Worm (Caenorhabditis elegans) whole organism, young adult: ENCODE data around the gene mrpl-49.

ENCODE experiments used
- B0019.2 ChIP-seq: fragments of 200-800 bp; sonication (Bioruptor generic); conservative IDR thresholded peaks from 2 replicates; pipeline ENCODE4 v1.3.6; 2022; ENCODE audit warnings: missing genetic modification reagents, missing genetic modification characterization, missing compliant biosample characterization
- B0261.1 ChIP-seq: sonication (generic microtip); optimal IDR thresholded peaks from 2 replicates; lab custom pipeline; 2016; ENCODE audit warnings: mild to moderate bottlenecking, missing genetic modification characterization, moderate library complexity, missing compliant biosample characterization
- C06A6.2 ChIP-seq: fragments of 200-800 bp; sonication (Bioruptor generic); conservative IDR thresholded peaks from 2 replicates; pipeline ENCODE4 v1.3.6; 2022; ENCODE audit warnings: missing genetic modification characterization, missing compliant biosample characterization
- D2030.7 ChIP-seq: fragments of 200-800 bp; sonication (Bioruptor generic); IDR thresholded peaks from 2 replicates; pipeline ENCODE4 v1.3.6; 2022; ENCODE audit warnings: missing genetic modification reagents, missing genetic modification characterization, missing compliant biosample characterization
- F22D6.2 ChIP-seq: sonication (generic microtip); optimal IDR thresholded peaks from 2 replicates; lab custom pipeline; 2016; ENCODE audit warnings: mild to moderate bottlenecking, missing genetic modification characterization, missing compliant biosample characterization
- F33H1.4 ChIP-seq: fragments of 200-800 bp; sonication (Bioruptor generic); IDR thresholded peaks from 2 replicates; pipeline ENCODE4 v1.3.6; 2022; ENCODE audit warnings: missing genetic modification reagents, missing genetic modification characterization, missing compliant biosample characterization
- F49E8.2 ChIP-seq: sonication (generic microtip); optimal IDR thresholded peaks from 3 replicates; lab custom pipeline; 2017; ENCODE audit warnings: missing genetic modification characterization, mild to moderate bottlenecking, missing compliant biosample characterization, antibody characterized with exemption, moderate library complexity; ENCODE audit not compliant: insufficient read depth
- T26A5.8 ChIP-seq: sonication (generic microtip); optimal IDR thresholded peaks from 2 replicates; lab custom pipeline; 2016; ENCODE audit warnings: missing genetic modification characterization, missing compliant biosample characterization
- Y53F4B.3 ChIP-seq: fragments of 200-800 bp; sonication (Bioruptor generic); IDR thresholded peaks from 2 replicates; pipeline ENCODE4 v1.3.6; 2022; ENCODE audit warnings: missing genetic modification reagents, missing genetic modification characterization, missing compliant biosample characterization
- Y53G8AR.9 ChIP-seq: fragments of 200-800 bp; sonication (Bioruptor generic); conservative IDR thresholded peaks from 2 replicates; pipeline ENCODE4 v1.3.6; 2022; ENCODE audit warnings: missing genetic modification reagents, missing genetic modification characterization, missing compliant biosample characterization
- Y56A3A.18 ChIP-seq: fragments of 200-800 bp; sonication (Bioruptor generic); IDR thresholded peaks from 2 replicates; pipeline ENCODE4 v1.3.6; 2022; ENCODE audit warnings: missing genetic modification reagents, missing genetic modification characterization, missing compliant biosample characterization
- akir-1 ChIP-seq: fragments of 200-800 bp; sonication (Bioruptor generic); optimal IDR thresholded peaks from 2 replicates; lab custom pipeline; 2018; ENCODE audit warnings: mild to moderate bottlenecking, missing genetic modification characterization, moderate library complexity, missing compliant biosample characterization
- ama-1 ChIP-seq, 3 experiments: fragments of 150-350 bp in 1 of 3; sonication (generic microtip) in 2 of 3; optimal IDR thresholded peaks; 2 replicates each; lab custom pipeline; 2014 to 2018; ENCODE audit warnings: missing biosample characterization in 2 of 3, missing genetic modification characterization in 2 of 3, missing genetic modification reagents in 2 of 3
- aptf-3 ChIP-seq: fragments of 200-800 bp; sonication (Bioruptor generic); IDR thresholded peaks from 2 replicates; pipeline ENCODE4 v1.3.6; 2022; ENCODE audit warnings: missing genetic modification characterization, missing compliant biosample characterization
- bed-1 ChIP-seq: fragments of 200-800 bp; sonication (Bioruptor generic); IDR thresholded peaks from 2 replicates; pipeline ENCODE4 v1.3.6; 2022; ENCODE audit warnings: missing genetic modification reagents, missing genetic modification characterization, missing compliant biosample characterization
- ccch-3 ChIP-seq: fragments of 200-800 bp; sonication (Bioruptor generic); optimal IDR thresholded peaks from 2 replicates; lab custom pipeline; 2018; ENCODE audit warnings: mild to moderate bottlenecking, missing genetic modification characterization, missing compliant biosample characterization
- cebp-1 ChIP-seq, 2 experiments: fragments of 200-800 bp in 1 of 2; sonication (Bioruptor generic) in 1 of 2; sonication (generic microtip) in 1 of 2; IDR thresholded peaks in 1 of 2; optimal IDR thresholded peaks in 1 of 2; 2 replicates each; pipeline versions ENCODE4 v1.3.6 to Lab custom; 2017 to 2022; ENCODE audit warnings: missing compliant biosample characterization in 2 of 2, missing genetic modification characterization in 2 of 2, mild to moderate bottlenecking in 1 of 2, missing genetic modification reagents in 1 of 2, moderate library complexity in 1 of 2
- die-1 ChIP-seq: sonication (generic microtip); optimal IDR thresholded peaks from 2 replicates; lab custom pipeline; 2016; ENCODE audit warnings: missing genotype, mild to moderate bottlenecking, missing genetic modification characterization, missing compliant biosample characterization
- dox-1 ChIP-seq: fragments of 200-800 bp; sonication (Bioruptor generic); IDR thresholded peaks from 2 replicates; pipeline ENCODE4 v1.3.6; 2022; ENCODE audit warnings: missing genetic modification reagents, missing genetic modification characterization, missing compliant biosample characterization
- dpl-1 ChIP-seq: fragments of 150-350 bp; optimal IDR thresholded peaks from 2 replicates; lab custom pipeline; 2014; ENCODE audit warnings: missing biosample characterization, missing genetic modification reagents, missing genetic modification characterization
- efl-1 ChIP-seq: fragments of 150-350 bp; optimal IDR thresholded peaks from 2 replicates; lab custom pipeline; 2014; ENCODE audit warnings: missing biosample characterization, missing genetic modification reagents, missing genetic modification characterization
- egl-44 ChIP-seq: fragments of 200-800 bp; sonication (Bioruptor generic); IDR thresholded peaks from 2 replicates; pipeline ENCODE4 v1.3.6; 2022; ENCODE audit warnings: missing genetic modification reagents, missing genetic modification characterization, missing compliant biosample characterization
- ekl-4 ChIP-seq: fragments of 200-800 bp; sonication (Bioruptor generic); IDR thresholded peaks from 2 replicates; pipeline ENCODE4 v1.3.6; 2022; ENCODE audit warnings: missing genetic modification reagents, missing genetic modification characterization, missing compliant biosample characterization
- hsf-1 ChIP-seq: fragments of 200-800 bp; sonication (Bioruptor generic); IDR thresholded peaks from 2 replicates; pipeline ENCODE4 v1.3.6; 2022; ENCODE audit warnings: missing genetic modification reagents, missing genetic modification characterization, missing compliant biosample characterization
- let-607 ChIP-seq, 2 experiments: fragments of 200-800 bp in 1 of 2; sonication (Bioruptor generic) in 1 of 2; sonication (generic microtip) in 1 of 2; optimal IDR thresholded peaks; 2 replicates each; lab custom pipeline; 2016 to 2018; ENCODE audit warnings: mild to moderate bottlenecking in 2 of 2, missing compliant biosample characterization in 2 of 2, missing genetic modification characterization in 2 of 2, moderate library complexity in 2 of 2, missing genotype in 1 of 2
- lsl-1 ChIP-seq: fragments of 200-800 bp; sonication (Bioruptor generic); optimal IDR thresholded peaks from 2 replicates; lab custom pipeline; 2018; ENCODE audit warnings: mild to moderate bottlenecking, missing genetic modification characterization, moderate library complexity, missing compliant biosample characterization
- madf-8 ChIP-seq: fragments of 200-800 bp; sonication (Bioruptor generic); conservative IDR thresholded peaks from 2 replicates; pipeline ENCODE4 v1.3.6; 2022; ENCODE audit warnings: missing genetic modification reagents, missing genetic modification characterization, missing compliant biosample characterization
- nfyb-1 ChIP-seq: fragments of 200-800 bp; sonication (Bioruptor generic); IDR thresholded peaks from 2 replicates; pipeline ENCODE4 v1.3.6; 2022; ENCODE audit warnings: missing genetic modification reagents, missing genetic modification characterization, missing compliant biosample characterization
- nhr-120 ChIP-seq: fragments of 200-800 bp; sonication (Bioruptor generic); IDR thresholded peaks from 2 replicates; pipeline ENCODE4 v1.3.6; 2022; ENCODE audit warnings: missing genetic modification characterization, missing compliant biosample characterization
- nhr-179 ChIP-seq: sonication (generic microtip); optimal IDR thresholded peaks from 2 replicates; lab custom pipeline; 2016; ENCODE audit warnings: mild to moderate bottlenecking, missing genetic modification characterization, missing compliant biosample characterization
- nhr-90 ChIP-seq: sonication (generic microtip); optimal IDR thresholded peaks from 2 replicates; lab custom pipeline; 2016; ENCODE audit warnings: missing genotype, mild to moderate bottlenecking, missing genetic modification characterization, missing compliant biosample characterization
- rcor-1 ChIP-seq: fragments of 200-800 bp; sonication (Bioruptor generic); IDR thresholded peaks from 2 replicates; pipeline ENCODE4 v1.3.6; 2022; ENCODE audit warnings: missing genetic modification reagents, missing genetic modification characterization, missing compliant biosample characterization
- repo-1 ChIP-seq: sonication (generic microtip); optimal IDR thresholded peaks from 2 replicates; lab custom pipeline; 2017; ENCODE audit warnings: mild to moderate bottlenecking, missing genetic modification characterization, missing compliant biosample characterization
- snpc-1.1 ChIP-seq: sonication (generic microtip); optimal IDR thresholded peaks from 2 replicates; lab custom pipeline; 2017; ENCODE audit warnings: missing genetic modification characterization, mild to moderate bottlenecking, missing compliant biosample characterization, antibody characterized with exemption, moderate library complexity, missing genotype, missing genetic modification reagents; ENCODE audit not compliant: insufficient read depth
- snpc-1.3 ChIP-seq: sonication (generic microtip); optimal IDR thresholded peaks from 2 replicates; lab custom pipeline; 2017; ENCODE audit warnings: missing genetic modification characterization, mild to moderate bottlenecking, missing compliant biosample characterization, antibody characterized with exemption, moderate library complexity, missing genotype, missing genetic modification reagents; ENCODE audit not compliant: insufficient read depth
- snpc-3.4 ChIP-seq: sonication (generic microtip); optimal IDR thresholded peaks from 2 replicates; lab custom pipeline; 2017; ENCODE audit warnings: missing genetic modification characterization, mild to moderate bottlenecking, missing compliant biosample characterization, antibody characterized with exemption, moderate library complexity, missing genotype, missing genetic modification reagents
- snpc-4 ChIP-seq, 5 experiments: fragments of 150-350 bp in 1 of 5; sonication (generic microtip) in 4 of 5; optimal IDR thresholded peaks; 2 replicates each; lab custom pipeline; 2014 to 2018; ENCODE audit warnings: missing genetic modification characterization in 5 of 5, missing biosample characterization in 3 of 5, antibody characterized with exemption in 2 of 5, mild to moderate bottlenecking in 2 of 5, missing compliant biosample characterization in 2 of 5, missing genotype in 2 of 5, moderate library complexity in 2 of 5, missing genetic modification reagents in 1 of 5
- tbp1 ChIP-seq: fragments of 200-800 bp; sonication (Bioruptor generic); optimal IDR thresholded peaks from 2 replicates; lab custom pipeline; 2018; ENCODE audit warnings: mild to moderate bottlenecking, missing genetic modification characterization, missing compliant biosample characterization
- tlf-1 ChIP-seq: fragments of 200-800 bp; sonication (Bioruptor generic); optimal IDR thresholded peaks from 2 replicates; lab custom pipeline; 2018; ENCODE audit warnings: mild to moderate bottlenecking, missing genetic modification characterization, missing compliant biosample characterization
- xnd-1 ChIP-seq: sonication (generic microtip); optimal IDR thresholded peaks from 2 replicates; lab custom pipeline; 2016; ENCODE audit warnings: missing genotype, missing genetic modification reagents, missing genetic modification characterization, missing compliant biosample characterization
- ztf-18 ChIP-seq: sonication (generic microtip); optimal IDR thresholded peaks from 2 replicates; lab custom pipeline; 2016; ENCODE audit warnings: missing genotype, mild to moderate bottlenecking, missing genetic modification characterization, missing compliant biosample characterization

The mrpl-49 gene

DNA sequence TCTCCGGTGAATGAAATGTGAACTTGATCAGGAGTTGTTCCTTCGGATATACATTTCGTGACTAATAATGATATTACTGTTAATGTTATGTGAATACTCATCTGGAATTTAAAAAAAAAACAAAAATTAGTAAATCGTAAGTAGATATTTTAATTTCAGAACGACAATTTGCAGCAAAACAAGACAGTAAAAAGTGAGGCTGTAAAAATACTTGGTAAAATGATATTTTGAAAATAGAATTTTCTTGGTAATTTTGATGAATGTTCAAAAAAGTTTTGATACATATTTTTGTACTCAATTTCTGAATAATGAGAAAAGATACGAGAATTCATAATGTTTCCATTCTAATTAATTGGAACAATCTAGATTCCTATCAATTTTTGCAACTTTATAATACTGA lies 31.2 kb downstream of the mrpl-49 start, which contains the start of gene papl-1:
Gene papl-1 (minus strand): TSS at position 101 of the 400 bp plus-strand sequence.
- TF ChIP-seq T26A5.8 (tag; lab: Kevin White, UChicago) (no peak), let-607 (tag; optimal IDR thresholded peaks at IDR 0.05; lab: Kevin White, UChicago) (no peak), egl-44 (GFP tag; lab: Robert Waterston, UW) (no peak), repo-1 (no peak), ekl-4 (GFP tag; lab: Robert Waterston, UW) (no peak), F22D6.2 (tag; lab: Kevin White, UChicago) (no peak), bed-1 (GFP tag; lab: Robert Waterston, UW) (no peak)

DNA sequence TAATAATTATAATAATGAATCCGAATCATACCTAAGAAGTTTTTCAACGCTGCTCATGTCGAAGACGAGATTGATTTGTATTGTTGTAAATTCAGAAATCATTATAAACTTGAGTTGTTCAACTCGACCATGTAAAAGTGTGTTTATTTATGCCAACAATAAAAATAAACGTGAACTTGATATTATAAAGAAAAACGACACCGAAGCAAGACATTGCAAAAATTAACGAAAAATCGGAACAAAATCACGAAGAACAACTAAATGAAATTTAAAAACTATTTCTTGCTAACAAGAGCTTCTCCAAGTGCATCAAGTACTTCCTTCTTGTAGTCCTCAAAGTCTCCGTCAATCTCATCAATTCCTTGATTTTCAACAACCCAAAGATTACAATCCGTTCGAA lies 32.5 kb downstream of the mrpl-49 start, which contains the start of gene F18E2.15:
Gene F18E2.15 (minus strand): TSS at position 101 of the 400 bp plus-strand sequence.
- TF ChIP-seq D2030.7 (GFP tag; lab: Robert Waterston, UW) (no peak), aptf-3 (no peak), B0019.2 (no peak), xnd-1 (no peak), ztf-18 (tag; lab: Kevin White, UChicago) (no peak), F49E8.2 (no peak), B0261.1 (tag; lab: Kevin White, UChicago) (no peak)

DNA sequence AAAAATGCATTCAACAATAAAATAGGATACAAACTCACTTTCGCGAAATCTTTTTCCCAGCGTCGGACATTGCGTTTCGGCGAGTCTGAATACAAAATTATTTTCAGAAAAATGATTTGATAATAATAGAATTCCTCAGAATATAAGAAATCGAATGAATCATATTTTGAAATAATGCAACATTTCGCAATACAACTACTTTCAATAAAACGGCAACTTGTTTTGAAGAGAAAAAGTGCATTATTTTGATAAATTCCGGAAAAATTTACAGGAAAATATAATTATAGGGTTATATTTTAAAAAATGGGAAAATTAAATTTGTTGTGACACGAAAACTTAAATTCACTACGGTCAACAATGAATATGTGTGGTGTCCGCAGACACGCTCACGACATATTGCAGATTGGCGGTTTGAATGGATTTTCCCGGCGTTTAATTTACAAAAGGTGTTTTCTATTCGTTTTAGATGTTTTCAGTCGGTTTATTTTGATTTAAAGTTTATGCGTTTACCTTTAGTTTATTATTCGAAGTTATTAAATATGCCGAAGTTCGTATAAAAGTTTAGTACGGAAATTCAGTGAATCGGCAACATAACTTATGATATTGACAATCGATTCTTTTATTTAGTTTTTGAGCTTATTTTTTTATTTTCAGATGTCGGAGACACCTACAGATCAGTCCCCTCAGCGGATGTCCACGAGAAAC lies 35.0 kb downstream of the mrpl-49 start, which contains the start of the genes abcf-1 and scc-3:
Gene abcf-1 (minus strand): TSS at position 85 of the 705 bp plus-strand sequence.
Gene scc-3 (plus strand): TSS at position 655 of the 705 bp plus-strand sequence.
- peak; percentile 51 for TF ChIP-seq dpl-1 (GFP tag; lab: Kevin White, UChicago)
- no peak for TF ChIP-seq cebp-1 (GFP tag; IDR thresholded peaks at IDR 0.05; lab: Robert Waterston, UW)
- TF ChIP-seq cebp-1 (tag; optimal IDR thresholded peaks at IDR 0.05; lab: Kevin White, UChicago): peak; percentile 80
- no peak for TF ChIP-seq nhr-90 (tag; lab: Kevin White, UChicago)
- no peak for TF ChIP-seq akir-1 (GFP tag; lab: Kevin White, UChicago)
- no peak for TF ChIP-seq Y53F4B.3 (GFP tag; lab: Robert Waterston, UW)
- peak; percentile 71 for TF ChIP-seq snpc-1.3
- no peak for TF ChIP-seq ama-1 (optimal IDR thresholded peaks at IDR 0.05; lab: Kevin White, UChicago)
- no peak for TF ChIP-seq ama-1 (GFP tag; optimal IDR thresholded peaks at IDR 0.05; lab: Kevin White, UChicago)
- peak; percentile 48 for TF ChIP-seq F33H1.4 (GFP tag; lab: Robert Waterston, UW)
- TF ChIP-seq madf-8 (GFP tag; lab: Robert Waterston, UW): peak; percentile 60
- peak; percentile 10 for TF ChIP-seq xnd-1
- TF ChIP-seq F49E8.2: no peak
- TF ChIP-seq rcor-1: no peak
- TF ChIP-seq snpc-4 (GFP tag; optimal IDR thresholded peaks at IDR 0.05; lab: Kevin White, UChicago): no peak
- TF ChIP-seq snpc-4 (tag; optimal IDR thresholded peaks at IDR 0.05; lab: Kevin White, UChicago): peak in 1 of 4 experiments; percentile 43
- peak; percentile 39 for TF ChIP-seq snpc-1.1 (tag; lab: Kevin White, UChicago)
- no peak for TF ChIP-seq hsf-1 (GFP tag; lab: Robert Waterston, UW)
- TF ChIP-seq T26A5.8 (tag; lab: Kevin White, UChicago): no peak
- TF ChIP-seq ccch-3 (GFP tag; lab: Kevin White, UChicago): no peak
- no peak for TF ChIP-seq Y53G8AR.9 (GFP tag; lab: Robert Waterston, UW)
- peak; percentile 42 for TF ChIP-seq snpc-3.4 (tag; lab: Kevin White, UChicago)
- TF ChIP-seq lsl-1: peak; percentile 77
- TF ChIP-seq Y56A3A.18 (GFP tag; lab: Robert Waterston, UW): no peak
- no peak for TF ChIP-seq nhr-120 (GFP tag; lab: Robert Waterston, UW)
- TF ChIP-seq nhr-179 (tag; lab: Kevin White, UChicago): no peak
- 0 out of 2 replicates have a peak, but pooled peaks have one; percentile 14 for TF ChIP-seq dox-1 (GFP tag; lab: Robert Waterston, UW)
- TF ChIP-seq efl-1 (GFP tag; lab: Kevin White, UChicago): peak; percentile 91
- TF ChIP-seq nfyb-1 (GFP tag; lab: Robert Waterston, UW): no peak
- no peak for TF ChIP-seq die-1 (tag; lab: Kevin White, UChicago)
- TF ChIP-seq let-607 (tag; optimal IDR thresholded peaks at IDR 0.05; lab: Kevin White, UChicago): no peak
- 0 out of 2 replicates have a peak, but pooled peaks have one; percentile 35 for TF ChIP-seq D2030.7 (GFP tag; lab: Robert Waterston, UW)
- peak; percentile 15 for TF ChIP-seq tbp1 (GFP tag; lab: Kevin White, UChicago)
- TF ChIP-seq tlf-1: no peak
- no peak for TF ChIP-seq C06A6.2 (GFP tag; lab: Robert Waterston, UW)
